Worm (Caenorhabditis elegans) whole organism, L4 larva: ENCODE data around the gene pcyt-1.

Experiments
- D1046.2 ChIP-seq: fragments of 200-800 bp; sonication (Bioruptor generic); IDR thresholded peaks from 2 replicates; pipeline ENCODE4 v1.3.6; 2022; ENCODE audit warnings: missing genetic modification characterization, missing compliant biosample characterization
- F26F4.8 ChIP-seq: fragments of 200-800 bp; sonication (Bioruptor generic); conservative IDR thresholded peaks from 2 replicates; pipeline ENCODE4 v1.3.6; 2022; ENCODE audit warnings: missing genetic modification characterization, missing compliant biosample characterization
- ZK337.2 ChIP-seq: fragments of 200-800 bp; sonication (Bioruptor generic); IDR thresholded peaks from 2 replicates; pipeline ENCODE4 v1.3.6; 2022; ENCODE audit warnings: missing genetic modification reagents, missing genetic modification characterization, missing compliant biosample characterization
- ZK546.5 ChIP-seq, 2 experiments: sonication (generic microtip); optimal IDR thresholded peaks; 2 replicates each; lab custom pipeline; 2017; ENCODE audit warnings: missing biosample characterization in 2 of 2, missing genetic modification characterization in 2 of 2
- ceh-44 ChIP-seq: fragments of 200-800 bp; sonication (Bioruptor generic); IDR thresholded peaks from 2 replicates; pipeline ENCODE4 v1.3.6; 2022; ENCODE audit warnings: missing genetic modification reagents, missing genetic modification characterization, missing compliant biosample characterization
- ceh-62 ChIP-seq: sonication (generic microtip); optimal IDR thresholded peaks from 2 replicates; lab custom pipeline; 2017; ENCODE audit warnings: missing biosample characterization, missing genetic modification characterization
- daf-16 ChIP-seq, 3 experiments: sonication (generic microtip); optimal IDR thresholded peaks; 2 replicates each; lab custom pipeline; 2016 to 2017; ENCODE audit warnings: missing genetic modification characterization in 3 of 3, missing genetic modification reagents in 3 of 3, mild to moderate bottlenecking in 2 of 3, missing compliant biosample characterization in 2 of 3, missing biosample characterization in 1 of 3, moderate library complexity in 1 of 3
- dmd-6 ChIP-seq: fragments of 200-800 bp; sonication (Bioruptor generic); IDR thresholded peaks from 2 replicates; pipeline ENCODE4 v1.3.6; 2022; ENCODE audit warnings: missing genetic modification reagents, missing genetic modification characterization, missing compliant biosample characterization
- fkh-10 ChIP-seq: fragments of 150-350 bp; optimal IDR thresholded peaks from 2 replicates; lab custom pipeline; 2014; ENCODE audit warnings: missing biosample characterization, missing genetic modification reagents, missing genetic modification characterization
- fos-1 ChIP-seq: fragments of 150-350 bp; optimal IDR thresholded peaks from 2 replicates; lab custom pipeline; 2014; ENCODE audit warnings: missing biosample characterization, missing genetic modification characterization
- hif-1 ChIP-seq, 2 experiments: sonication (generic microtip); optimal IDR thresholded peaks; 2 replicates each; lab custom pipeline; 2016 to 2017; ENCODE audit warnings: missing compliant biosample characterization in 2 of 2, missing genetic modification characterization in 2 of 2, missing genetic modification reagents in 2 of 2, missing genotype in 2 of 2, mild to moderate bottlenecking in 1 of 2
- hlh-11 ChIP-seq: fragments of 200-800 bp; sonication (Bioruptor generic); optimal IDR thresholded peaks from 2 replicates; lab custom pipeline; 2018; ENCODE audit warnings: mild to moderate bottlenecking, missing genetic modification characterization, missing compliant biosample characterization
- hlh-30 ChIP-seq: sonication (generic microtip); optimal IDR thresholded peaks from 2 replicates; lab custom pipeline; 2017; ENCODE audit warnings: antibody characterized with exemption, mild to moderate bottlenecking, missing genetic modification characterization, missing compliant biosample characterization; ENCODE audit not compliant: insufficient read depth
- hmg-1.1 ChIP-seq: fragments of 200-800 bp; sonication (Bioruptor generic); IDR thresholded peaks from 2 replicates; pipeline ENCODE4 v1.3.6; 2022; ENCODE audit warnings: missing genetic modification reagents, missing genetic modification characterization, missing compliant biosample characterization
- lim-7 ChIP-seq: fragments of 200-800 bp; sonication (Bioruptor generic); IDR thresholded peaks from 2 replicates; pipeline ENCODE4 v1.3.6; 2022; ENCODE audit warnings: missing genetic modification characterization, missing compliant biosample characterization
- lin-1 ChIP-seq: fragments of 200-800 bp; sonication (Bioruptor generic); IDR thresholded peaks from 2 replicates; pipeline ENCODE4 v1.3.6; 2022; ENCODE audit warnings: missing genetic modification reagents, missing genetic modification characterization, missing compliant biosample characterization
- lin-15B ChIP-seq: fragments of 150-350 bp; sonication (generic microtip); optimal IDR thresholded peaks from 3 replicates; lab custom pipeline; 2014; ENCODE audit warnings: missing biosample characterization, missing genetic modification characterization
- lin-38 ChIP-seq: fragments of 200-800 bp; sonication (Bioruptor generic); IDR thresholded peaks from 2 replicates; pipeline ENCODE4 v1.3.6; 2022; ENCODE audit warnings: missing genetic modification reagents, missing genetic modification characterization, missing compliant biosample characterization
- lir-3 ChIP-seq: sonication (generic microtip); optimal IDR thresholded peaks from 2 replicates; lab custom pipeline; 2016; ENCODE audit warnings: mild to moderate bottlenecking, missing genetic modification characterization, missing compliant biosample characterization
- lsy-2 ChIP-seq, 2 experiments: fragments of 150-350 bp in 1 of 2; sonication (generic microtip) in 1 of 2; optimal IDR thresholded peaks; 2 replicates each; lab custom pipeline; 2014 to 2017; ENCODE audit warnings: missing biosample characterization in 2 of 2, missing genetic modification characterization in 2 of 2
- mdl-1 ChIP-seq, 2 experiments: fragments of 150-350 bp in 1 of 2; sonication (generic microtip) in 1 of 2; optimal IDR thresholded peaks; 2 replicates each; lab custom pipeline; 2014 to 2017; ENCODE audit warnings: missing biosample characterization in 2 of 2, missing genetic modification characterization in 2 of 2
- mep-1 ChIP-seq: fragments of 150-350 bp; sonication (generic microtip); optimal IDR thresholded peaks from 3 replicates; lab custom pipeline; 2014; ENCODE audit warnings: missing biosample characterization, missing genetic modification characterization
- mes-2 ChIP-seq: sonication (generic microtip); optimal IDR thresholded peaks from 2 replicates; lab custom pipeline; 2016; ENCODE audit warnings: missing genotype, mild to moderate bottlenecking, missing genetic modification characterization, missing compliant biosample characterization; ENCODE audit not compliant: poor library complexity, severe bottlenecking
- mxl-3 ChIP-seq: fragments of 200-800 bp; sonication (Bioruptor generic); optimal IDR thresholded peaks from 2 replicates; lab custom pipeline; 2018; ENCODE audit warnings: mild to moderate bottlenecking, missing genetic modification characterization, missing compliant biosample characterization
- nhr-10 ChIP-seq: fragments of 150-350 bp; optimal IDR thresholded peaks from 2 replicates; lab custom pipeline; 2014; ENCODE audit warnings: missing biosample characterization, missing genetic modification characterization
- nhr-11 ChIP-seq: fragments of 150-350 bp; optimal IDR thresholded peaks from 2 replicates; lab custom pipeline; 2014; ENCODE audit warnings: missing biosample characterization, missing genetic modification characterization
- nhr-111 ChIP-seq: fragments of 200-800 bp; sonication (Bioruptor generic); optimal IDR thresholded peaks from 2 replicates; lab custom pipeline; 2018; ENCODE audit warnings: mild to moderate bottlenecking, missing genetic modification characterization, missing compliant biosample characterization
- nhr-237 ChIP-seq: sonication (generic microtip); optimal IDR thresholded peaks from 2 replicates; lab custom pipeline; 2017; ENCODE audit warnings: missing biosample characterization, missing genetic modification characterization
- nhr-28 ChIP-seq: fragments of 150-350 bp; optimal IDR thresholded peaks from 2 replicates; lab custom pipeline; 2014; ENCODE audit warnings: missing biosample characterization, missing genetic modification characterization
- nhr-41 ChIP-seq: fragments of 200-800 bp; sonication (Bioruptor generic); IDR thresholded peaks from 2 replicates; pipeline ENCODE4 v1.3.6; 2022; ENCODE audit warnings: missing genetic modification reagents, missing genetic modification characterization, missing compliant biosample characterization
- nhr-48 ChIP-seq: sonication (generic microtip); optimal IDR thresholded peaks from 2 replicates; lab custom pipeline; 2016; ENCODE audit warnings: mild to moderate bottlenecking, missing genetic modification characterization, missing compliant biosample characterization
- nhr-76 ChIP-seq: fragments of 150-350 bp; optimal IDR thresholded peaks from 2 replicates; lab custom pipeline; 2014; ENCODE audit warnings: missing biosample characterization, missing genetic modification characterization
- php-3 ChIP-seq: fragments of 200-800 bp; sonication (Bioruptor generic); IDR thresholded peaks from 2 replicates; pipeline ENCODE4 v1.3.6; 2022; ENCODE audit warnings: missing genetic modification reagents, missing genetic modification characterization, missing compliant biosample characterization
- pqm-1 ChIP-seq: sonication (generic microtip); optimal IDR thresholded peaks from 2 replicates; lab custom pipeline; 2017; ENCODE audit warnings: missing biosample characterization, missing genetic modification characterization
- rbr-2 ChIP-seq: sonication (generic microtip); optimal IDR thresholded peaks from 2 replicates; lab custom pipeline; 2016; ENCODE audit warnings: missing genotype, missing genetic modification characterization, missing compliant biosample characterization
- set-16 ChIP-seq: fragments of 200-800 bp; sonication (Bioruptor generic); IDR thresholded peaks from 2 replicates; pipeline ENCODE4 v1.3.6; 2022; ENCODE audit warnings: missing genetic modification reagents, missing genetic modification characterization, missing compliant biosample characterization
- skn-1 ChIP-seq: fragments of 150-350 bp; optimal IDR thresholded peaks from 2 replicates; lab custom pipeline; 2014; ENCODE audit warnings: missing biosample characterization, missing genetic modification characterization
- snpc-1.2 ChIP-seq: fragments of 200-800 bp; sonication (Bioruptor generic); IDR thresholded peaks from 2 replicates; pipeline ENCODE4 v1.3.6; 2022; ENCODE audit warnings: missing genetic modification reagents, missing genetic modification characterization, missing compliant biosample characterization
- spr-3 ChIP-seq: fragments of 200-800 bp; sonication (Bioruptor generic); optimal IDR thresholded peaks from 2 replicates; lab custom pipeline; 2018; ENCODE audit warnings: mild to moderate bottlenecking, missing genetic modification characterization, missing compliant biosample characterization
- tag-97 ChIP-seq: fragments of 200-800 bp; sonication (Bioruptor generic); IDR thresholded peaks from 2 replicates; pipeline ENCODE4 v1.3.6; 2022; ENCODE audit warnings: missing genetic modification characterization, missing compliant biosample characterization
- tra-1 ChIP-seq: fragments of 200-800 bp; sonication (Bioruptor generic); IDR thresholded peaks from 2 replicates; pipeline ENCODE4 v1.3.6; 2022; ENCODE audit warnings: missing genetic modification reagents, missing genetic modification characterization, missing compliant biosample characterization
- unc-130 ChIP-seq: sonication (generic microtip); optimal IDR thresholded peaks from 2 replicates; lab custom pipeline; 2016; ENCODE audit warnings: missing genetic modification reagents, missing genetic modification characterization, missing compliant biosample characterization
- unc-39 ChIP-seq: sonication (generic microtip); optimal IDR thresholded peaks from 2 replicates; lab custom pipeline; 2017; ENCODE audit warnings: missing biosample characterization, missing genetic modification characterization
- unc-62 ChIP-seq, 3 experiments: fragments of 150-350 bp in 1 of 3; sonication (generic microtip); optimal IDR thresholded peaks in 2 of 3; peaks in 1 of 3; 1 replicate in 1 of 3; 2 replicates in 2 of 3; lab custom pipeline; 2014 to 2017; ENCODE audit warnings: missing biosample characterization in 3 of 3, missing genetic modification characterization in 3 of 3, missing genetic modification reagents in 3 of 3, missing genotype in 1 of 3
- zag-1 ChIP-seq: fragments of 150-350 bp; optimal IDR thresholded peaks from 2 replicates; lab custom pipeline; 2014; ENCODE audit warnings: missing biosample characterization, missing genetic modification characterization
- zfp-2 ChIP-seq: sonication (generic microtip); optimal IDR thresholded peaks from 2 replicates; lab custom pipeline; 2016; ENCODE audit warnings: mild to moderate bottlenecking, missing genetic modification characterization, missing compliant biosample characterization
- zip-2 ChIP-seq: fragments of 150-350 bp; optimal IDR thresholded peaks from 2 replicates; lab custom pipeline; 2014; ENCODE audit warnings: missing biosample characterization, missing genetic modification characterization

Gene pcyt-1

ce11 chrX:7573572-7573628 lies 1.2 kb downstream of the pcyt-1 start, which contains the start of the genes unc-98 and F08C6.18 (continued):
- no peak for TF ChIP-seq unc-130 (GFP tag; lab: Kevin White, UChicago)
- TF ChIP-seq, all 104 proteins: peak for 0

DNA sequence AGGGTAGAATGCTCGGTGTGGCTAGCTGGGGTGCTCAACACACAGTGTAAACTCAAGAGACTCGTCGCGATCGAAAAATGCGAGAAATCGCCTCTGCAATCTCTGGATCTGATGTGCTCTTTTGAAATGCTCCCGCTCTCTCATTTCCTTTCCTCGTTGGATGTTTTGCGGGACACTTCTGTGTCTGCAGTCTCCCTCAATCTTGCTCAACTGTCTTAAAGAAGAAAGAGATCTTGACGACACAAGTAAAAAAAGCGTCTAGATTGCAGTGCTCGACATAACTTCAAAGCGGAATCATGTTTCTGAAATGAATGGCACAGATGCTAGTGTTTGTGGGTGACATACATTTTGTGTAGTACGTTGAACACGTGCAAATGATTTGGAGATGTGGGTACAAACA lies 1.5 kb downstream of the pcyt-1 start:
- TF ChIP-seq hmg-1.1 (GFP tag; lab: Robert Waterston, UW) (peak; percentile 37; the same call in 1 of the 2 replicates), mdl-1 (tag; optimal IDR thresholded peaks at IDR 0.05; lab: Kevin White, UChicago) (no peak), nhr-237 (no peak), nhr-11 (tag; lab: Kevin White, UChicago) (peak; percentile 51), daf-16 (GFP tag; optimal IDR thresholded peaks at IDR 0.05; lab: Kevin White, UChicago) (peak in 1 of 2 experiments; percentile 45), daf-16 (tag; optimal IDR thresholded peaks at IDR 0.05; lab: Kevin White, UChicago) (no peak), hlh-11 (tag; lab: Kevin White, UChicago) (peak; percentile 45)
- TF ChIP-seq, all 104 proteins: peak for 4

- TF ChIP-seq unc-62 (GFP tag; optimal IDR thresholded peaks at IDR 0.05 in 1 of 2; lab: Kevin White, UChicago) (peak in 1 of 2 experiments; percentile 98), unc-62 (tag; optimal IDR thresholded peaks at IDR 0.05; lab: Kevin White, UChicago) (no peak), nhr-11 (tag; lab: Kevin White, UChicago) (peak; percentile 33), ceh-62 (no peak), D1046.2 (GFP tag; lab: Robert Waterston, UW) (no peak), ZK546.5 (tag; optimal IDR thresholded peaks at IDR 0.05; lab: Kevin White, UChicago) (no peak), mes-2 (no peak), zfp-2 (no peak), php-3 (GFP tag; lab: Robert Waterston, UW) (peak; percentile 61), F26F4.8 (GFP tag; lab: Robert Waterston, UW) (no peak), nhr-41 (0 out of 2 replicates have a peak, but pooled peaks have one; percentile 56), skn-1 (no peak), lim-7 (GFP tag; lab: Robert Waterston, UW) (no peak), snpc-1.2 (GFP tag; lab: Robert Waterston, UW) (no peak), mdl-1 (tag; optimal IDR thresholded peaks at IDR 0.05; lab: Kevin White, UChicago) (peak in 1 of 2 experiments; percentile 41), ZK337.2 (GFP tag; lab: Robert Waterston, UW) (no peak), lin-1 (GFP tag; lab: Robert Waterston, UW) (peak; percentile 38; the same call in 1 of the 2 replicates), spr-3 (GFP tag; lab: Kevin White, UChicago) (no peak), hmg-1.1 (GFP tag; lab: Robert Waterston, UW) (no peak), nhr-76 (tag; lab: Kevin White, UChicago) (no peak), nhr-237 (no peak), nhr-48 (tag; lab: Kevin White, UChicago) (peak; percentile 56), rbr-2 (no peak), zip-2 (tag; lab: Kevin White, UChicago) (no peak), fkh-10 (GFP tag; lab: Kevin White, UChicago) (no peak), lir-3 (tag; lab: Kevin White, UChicago) (no peak), set-16 (GFP tag; lab: Robert Waterston, UW) (no peak), nhr-28 (tag; lab: Kevin White, UChicago) (peak; percentile 98), tra-1 (GFP tag; lab: Robert Waterston, UW) (peak; percentile 80), lsy-2 (tag; optimal IDR thresholded peaks at IDR 0.05; lab: Kevin White, UChicago) (peak in 1 of 2 experiments; percentile 5), hif-1 (tag; optimal IDR thresholded peaks at IDR 0.05; lab: Kevin White, UChicago) (peak in 1 of 2 experiments; percentile 2), dmd-6 (GFP tag; lab: Robert Waterston, UW) (peak; percentile 86), lin-15B (tag; lab: Kevin White, UChicago) (no peak), lin-38 (GFP tag; lab: Robert Waterston, UW) (no peak), mep-1 (tag; lab: Kevin White, UChicago) (peak; percentile 16), hlh-11 (tag; lab: Kevin White, UChicago) (peak; percentile 76), tag-97 (no peak), ceh-44 (GFP tag; lab: Robert Waterston, UW) (no peak), hlh-30 (tag; lab: Kevin White, UChicago) (no peak), nhr-111 (GFP tag; lab: Kevin White, UChicago) (no peak), nhr-10 (tag; lab: Kevin White, UChicago) (no peak), mxl-3 (GFP tag; lab: Kevin White, UChicago) (peak; percentile 31), unc-39 (no peak), daf-16 (GFP tag; optimal IDR thresholded peaks at IDR 0.05; lab: Kevin White, UChicago) (no peak), daf-16 (tag; optimal IDR thresholded peaks at IDR 0.05; lab: Kevin White, UChicago) (peak; percentile 87), zag-1 (tag; lab: Kevin White, UChicago) (no peak), pqm-1 (peak; percentile 97), fos-1 (tag; lab: Kevin White, UChicago) (no peak)
Measured at ce11 chrX:7575939-7576338, 3.8 kb downstream of the pcyt-1 start.
